Fruit fly (Drosophila melanogaster) whole organism, prepupa: ENCODE measurements around the gene CG1896.
A peak's percentile ranks its signal among the peaks of the same experiment; 100 is the strongest.

Experiments used
- CG11762 ChIP-seq: fragments of 200-800 bp; sonication (Bioruptor generic); optimal IDR thresholded peaks from 3 replicates; lab custom pipeline; 2016; ENCODE audit warnings: missing biosample characterization, missing genetic modification characterization; ENCODE audit not compliant: insufficient read depth
- CG6276 ChIP-seq: fragments of 200-800 bp; sonication (Bioruptor generic); optimal IDR thresholded peaks from 2 replicates; lab custom pipeline; 2017; ENCODE audit warnings: missing biosample characterization, mild to moderate bottlenecking, missing genetic modification characterization
- CG8319 ChIP-seq: fragments of 200-800 bp; sonication (Bioruptor generic); optimal IDR thresholded peaks from 3 replicates; lab custom pipeline; 2016; ENCODE audit warnings: missing biosample characterization, missing genetic modification characterization
- CG8632 ChIP-seq: fragments of 200-800 bp; sonication (Bioruptor generic); optimal IDR thresholded peaks from 3 replicates; lab custom pipeline; 2016; ENCODE audit warnings: missing biosample characterization, missing genetic modification characterization
- CG9139 ChIP-seq: fragments of 200-800 bp; sonication (Bioruptor generic); optimal IDR thresholded peaks from 3 replicates; lab custom pipeline; 2017; ENCODE audit warnings: missing biosample characterization, mild to moderate bottlenecking, missing genetic modification characterization
- Met ChIP-seq: fragments of 200-800 bp; sonication (Bioruptor generic); optimal IDR thresholded peaks from 3 replicates; lab custom pipeline; 2016; ENCODE audit warnings: missing biosample characterization, missing genetic modification characterization
- achi ChIP-seq: fragments of 200-800 bp; sonication (Bioruptor generic); optimal IDR thresholded peaks from 3 replicates; lab custom pipeline; 2016; ENCODE audit warnings: missing biosample characterization, missing genetic modification characterization
- eg ChIP-seq: fragments of 200-800 bp; sonication (Bioruptor generic); IDR thresholded peaks from 3 replicates; pipeline ENCODE4 v1.3.6; 2022; ENCODE audit warnings: missing biosample characterization, missing genetic modification characterization
- esn ChIP-seq: fragments of 200-800 bp; sonication (Bioruptor generic); optimal IDR thresholded peaks from 2 replicates; lab custom pipeline; 2016; ENCODE audit warnings: missing biosample characterization, mild to moderate bottlenecking, missing genetic modification characterization, moderate library complexity
- fd85E ChIP-seq: fragments of 200-800 bp; sonication (Bioruptor generic); optimal IDR thresholded peaks from 3 replicates; lab custom pipeline; 2016; ENCODE audit warnings: missing biosample characterization, missing genetic modification characterization
- net ChIP-seq: fragments of 200-800 bp; sonication (Bioruptor generic); optimal IDR thresholded peaks from 3 replicates; lab custom pipeline; 2016; ENCODE audit warnings: missing biosample characterization, missing genetic modification characterization

DNA sequence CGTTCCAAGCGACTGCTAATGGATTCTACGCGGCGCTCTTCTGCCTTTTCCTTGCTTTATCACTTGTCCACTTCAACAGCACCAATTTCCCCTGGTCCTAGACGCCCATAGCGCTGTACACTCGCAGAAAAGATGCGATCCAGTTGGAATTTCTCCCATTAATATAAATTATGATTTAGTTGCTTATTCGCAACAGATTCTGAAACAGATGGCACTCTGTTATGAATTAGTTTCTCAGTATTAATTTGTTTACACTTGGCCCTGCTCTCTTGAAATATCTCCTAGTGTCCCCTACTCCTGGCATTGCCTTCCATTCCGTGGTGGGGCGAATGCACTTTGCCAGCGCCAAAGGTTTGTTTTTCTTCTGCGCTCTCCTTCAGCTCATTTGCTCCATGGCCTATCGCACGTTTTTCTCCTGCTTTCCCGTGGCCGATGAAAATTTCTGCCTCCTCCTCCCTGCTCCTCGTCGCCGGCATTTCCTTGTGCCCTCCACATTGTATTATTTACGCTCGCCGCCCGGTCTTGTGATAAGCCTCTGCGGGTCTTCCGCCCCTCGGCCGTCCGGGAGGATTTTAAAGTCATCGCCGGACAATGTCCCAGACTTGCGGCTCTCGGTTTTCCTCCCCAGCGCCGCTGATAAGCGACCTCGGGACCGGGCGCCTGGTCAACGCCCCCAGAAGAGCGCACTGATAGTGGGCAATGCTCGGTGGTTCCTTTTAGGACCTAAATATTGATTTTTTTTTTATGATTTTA is 37.8 kb upstream of the CG1896 start:
- no peak for TF ChIP-seq fd85E (GFP tag; lab: Kevin White, UChicago)
- peak; percentile 57 for TF ChIP-seq CG6276 (GFP tag; lab: Kevin White, UChicago)
- peak; percentile 22 for TF ChIP-seq CG11762 (GFP tag; lab: Kevin White, UChicago)
- peak; percentile 78 for TF ChIP-seq eg (GFP tag; lab: Robert Waterston, UW)
- peak; percentile 31 for TF ChIP-seq net (GFP tag; lab: Kevin White, UChicago)
- TF ChIP-seq esn (GFP tag; lab: Kevin White, UChicago) = no peak
- TF ChIP-seq CG8632 (GFP tag; lab: Kevin White, UChicago) = no peak
- TF ChIP-seq Met (GFP tag; lab: Kevin White, UChicago) = no peak
- no peak for TF ChIP-seq CG8319 (GFP tag; lab: Kevin White, UChicago)
- TF ChIP-seq achi (GFP tag; lab: Kevin White, UChicago) = peak; percentile 76
- no peak for TF ChIP-seq CG9139 (GFP tag; lab: Kevin White, UChicago)
